Fruit fly (Drosophila melanogaster) whole organism, embryonic: ENCODE measurements around the gene CG13124.
A peak's percentile ranks its signal among the peaks of the same experiment; 100 is the strongest.

ENCODE experiments used
- ATbp ChIP-seq: fragments of 200-800 bp; sonication (Bioruptor generic); optimal IDR thresholded peaks from 2 replicates; lab custom pipeline; 2017; ENCODE audit warnings: missing biosample characterization, mild to moderate bottlenecking, missing genetic modification characterization, missing genetic modification reagents
- Bdp1 ChIP-seq: fragments of 200-800 bp; sonication (Bioruptor generic); optimal IDR thresholded peaks from 3 replicates; lab custom pipeline; 2016; ENCODE audit warnings: missing biosample characterization, missing genetic modification characterization
- CG11456 ChIP-seq: fragments of 200-800 bp; sonication (Bioruptor generic); IDR thresholded peaks from 3 replicates; pipeline ENCODE4 v1.3.6; 2022; ENCODE audit warnings: missing biosample characterization, missing genetic modification characterization
- CG11504 ChIP-seq: fragments of 200-800 bp; sonication (Bioruptor generic); optimal IDR thresholded peaks from 3 replicates; lab custom pipeline; 2019; ENCODE audit warnings: missing biosample characterization, mild to moderate bottlenecking, missing genetic modification characterization, moderate library complexity
- CG12942 ChIP-seq: fragments of 200-800 bp; sonication (Bioruptor generic); optimal IDR thresholded peaks from 3 replicates; lab custom pipeline; 2016; ENCODE audit warnings: missing biosample characterization, missing genetic modification characterization
- CG13296 ChIP-seq: fragments of 200-800 bp; sonication (Bioruptor generic); optimal IDR thresholded peaks from 3 replicates; lab custom pipeline; 2018; ENCODE audit warnings: missing biosample characterization, mild to moderate bottlenecking, missing genetic modification characterization
- CG13894 ChIP-seq: fragments of 200-800 bp; sonication (Bioruptor generic); optimal IDR thresholded peaks from 3 replicates; lab custom pipeline; 2018; ENCODE audit warnings: missing biosample characterization, mild to moderate bottlenecking, missing genetic modification characterization, moderate library complexity
- CG14014 ChIP-seq: fragments of 200-800 bp; sonication (Bioruptor generic); IDR thresholded peaks from 2 replicates; pipeline ENCODE4 v1.3.6; 2022; ENCODE audit warnings: missing biosample characterization, missing genetic modification characterization
- CG15696 ChIP-seq: fragments of 200-800 bp; sonication (Bioruptor generic); optimal IDR thresholded peaks from 2 replicates; lab custom pipeline; 2019; ENCODE audit warnings: missing biosample characterization, mild to moderate bottlenecking, missing genetic modification characterization, moderate library complexity
- CG1832 ChIP-seq: fragments of 200-800 bp; sonication (Bioruptor generic); optimal IDR thresholded peaks from 2 replicates; lab custom pipeline; 2017; ENCODE audit warnings: missing biosample characterization, mild to moderate bottlenecking, missing genetic modification characterization, inconsistent platforms
- CG32767 ChIP-seq: fragments of 200-800 bp; sonication (Bioruptor generic); IDR thresholded peaks from 2 replicates; pipeline ENCODE4 v1.3.6; 2022; ENCODE audit warnings: missing biosample characterization, missing genetic modification characterization
- CG4617 ChIP-seq: fragments of 200-800 bp; sonication (Bioruptor generic); optimal IDR thresholded peaks from 3 replicates; lab custom pipeline; 2016; ENCODE audit warnings: missing biosample characterization, missing genetic modification characterization, borderline replicate concordance
- CG4707 ChIP-seq: fragments of 200-800 bp; sonication (Bioruptor generic); optimal IDR thresholded peaks from 2 replicates; lab custom pipeline; 2018; ENCODE audit warnings: missing biosample characterization, mild to moderate bottlenecking, missing genetic modification characterization, moderate library complexity
- CG6854 ChIP-seq: fragments of 200-800 bp; sonication (Bioruptor generic); optimal IDR thresholded peaks from 3 replicates; lab custom pipeline; 2017; ENCODE audit warnings: missing biosample characterization, mild to moderate bottlenecking, missing genetic modification characterization
- CG8944 ChIP-seq: fragments of 200-800 bp; sonication (Bioruptor generic); optimal IDR thresholded peaks from 3 replicates; lab custom pipeline; 2016; ENCODE audit warnings: missing biosample characterization, missing genetic modification characterization
- CG9817 ChIP-seq: fragments of 200-800 bp; sonication (Bioruptor generic); optimal IDR thresholded peaks from 2 replicates; lab custom pipeline; 2018; ENCODE audit warnings: missing biosample characterization, mild to moderate bottlenecking, missing genetic modification characterization, moderate library complexity
- Deaf1 ChIP-seq: fragments of 200-800 bp; optimal IDR thresholded peaks from 3 replicates; lab custom pipeline; 2019; ENCODE audit warnings: missing biosample characterization, mild to moderate bottlenecking, missing genetic modification characterization, moderate library complexity
- Dfd ChIP-seq, 2 experiments: fragments of >200 bp; optimal IDR thresholded peaks; 2 replicates each; lab custom pipeline; 2017; ENCODE audit warnings: missing biosample characterization in 2 of 2, missing genetic modification characterization in 2 of 2
- Dip3 ChIP-seq: fragments of 200-800 bp; sonication (Bioruptor generic); optimal IDR thresholded peaks from 3 replicates; lab custom pipeline; 2016; ENCODE audit warnings: missing biosample characterization, missing genetic modification characterization
- Doc3 ChIP-seq: fragments of 200-800 bp; sonication (Bioruptor generic); IDR thresholded peaks from 3 replicates; pipeline ENCODE4 v1.3.6; 2022; ENCODE audit warnings: missing biosample characterization, missing genetic modification characterization; ENCODE audit not compliant: partially characterized antibody
- Elba2 ChIP-seq: fragments of 200-800 bp; sonication (Bioruptor generic); optimal IDR thresholded peaks from 3 replicates; lab custom pipeline; 2016; ENCODE audit warnings: missing biosample characterization, missing genetic modification characterization
- HLHmδ ChIP-seq: fragments of 200-800 bp; sonication (Bioruptor generic); optimal IDR thresholded peaks from 2 replicates; lab custom pipeline; 2018; ENCODE audit warnings: missing biosample characterization, mild to moderate bottlenecking, missing genetic modification characterization, moderate library complexity
- Hand ChIP-seq: fragments of 200-800 bp; sonication (Bioruptor generic); optimal IDR thresholded peaks from 2 replicates; lab custom pipeline; 2017; ENCODE audit warnings: mild to moderate bottlenecking, missing biosample characterization, missing genetic modification reagents, missing genetic modification characterization
- Hey ChIP-seq: fragments of 200-800 bp; sonication (Bioruptor generic); optimal IDR thresholded peaks from 3 replicates; lab custom pipeline; 2018; ENCODE audit warnings: missing biosample characterization, mild to moderate bottlenecking, missing genetic modification characterization
- Hsf ChIP-seq: fragments of 200-800 bp; sonication (Bioruptor generic); optimal IDR thresholded peaks from 3 replicates; lab custom pipeline; 2016; ENCODE audit warnings: missing biosample characterization, missing genetic modification characterization
- Med ChIP-seq: fragments of 200-800 bp; sonication (Bioruptor generic); peaks from one replicate; lab custom pipeline; 2016; ENCODE audit warnings: missing biosample characterization, missing genetic modification characterization, mild to moderate bottlenecking, inconsistent platforms, moderate library complexity
- PHDP ChIP-seq: fragments of 200-800 bp; sonication (Bioruptor generic); optimal IDR thresholded peaks from 3 replicates; lab custom pipeline; 2018; ENCODE audit warnings: missing biosample characterization, mild to moderate bottlenecking, missing genetic modification characterization, moderate library complexity
- Rx ChIP-seq: fragments of 200-800 bp; sonication (Bioruptor generic); IDR thresholded peaks from 2 replicates; pipeline ENCODE4 v1.3.6; 2022; ENCODE audit warnings: missing biosample characterization, missing genetic modification characterization
- Side ChIP-seq: fragments of 200-800 bp; sonication (Bioruptor generic); optimal IDR thresholded peaks from 2 replicates; lab custom pipeline; 2016; ENCODE audit warnings: missing biosample characterization, missing genetic modification characterization
- YL-1 ChIP-seq: fragments of 200-800 bp; sonication (Bioruptor generic); optimal IDR thresholded peaks from 3 replicates; lab custom pipeline; 2017; ENCODE audit warnings: missing biosample characterization, mild to moderate bottlenecking, missing genetic modification characterization
- cato ChIP-seq: fragments of 200-800 bp; sonication (Bioruptor generic); optimal IDR thresholded peaks from 2 replicates; lab custom pipeline; 2016; ENCODE audit warnings: missing biosample characterization, missing genetic modification characterization, borderline replicate concordance
- chif ChIP-seq, 2 experiments: fragments of 200-800 bp; sonication (Bioruptor generic); optimal IDR thresholded peaks; 3 replicates each; lab custom pipeline; 2016; ENCODE audit warnings: missing biosample characterization in 2 of 2, missing genetic modification characterization in 2 of 2
- ewg ChIP-seq: fragments of 200-800 bp; sonication (Bioruptor generic); optimal IDR thresholded peaks from 3 replicates; lab custom pipeline; 2017; ENCODE audit warnings: mild to moderate bottlenecking, missing biosample characterization, missing genetic modification reagents, missing genetic modification characterization
- ftz-f1 ChIP-seq: fragments of 200-800 bp; sonication (Bioruptor generic); optimal IDR thresholded peaks from 2 replicates; lab custom pipeline; 2016; ENCODE audit warnings: missing biosample characterization, missing genetic modification characterization
- gro ChIP-seq: fragments of 200-800 bp; sonication (Bioruptor generic); optimal IDR thresholded peaks from 2 replicates; lab custom pipeline; 2016; ENCODE audit warnings: missing biosample characterization, missing genetic modification characterization
- gsb-n ChIP-seq: fragments of 200-800 bp; sonication (Bioruptor generic); optimal IDR thresholded peaks from 3 replicates; lab custom pipeline; 2018; ENCODE audit warnings: missing biosample characterization, mild to moderate bottlenecking, missing genetic modification characterization
- gt ChIP-seq: fragments of 200-800 bp; sonication (Bioruptor generic); IDR thresholded peaks from 2 replicates; pipeline ENCODE4 v1.3.6; 2022; ENCODE audit warnings: missing biosample characterization, missing genetic modification characterization
- hb ChIP-seq: fragments of 200-800 bp; sonication (Bioruptor generic); IDR thresholded peaks from 3 replicates; pipeline ENCODE4 v1.3.6; 2022; ENCODE audit warnings: missing biosample characterization, missing genetic modification characterization; ENCODE audit not compliant: partially characterized antibody
- her ChIP-seq: fragments of 200-800 bp; sonication (Bioruptor generic); optimal IDR thresholded peaks from 2 replicates; lab custom pipeline; 2016; ENCODE audit warnings: missing biosample characterization, missing genetic modification characterization
- ind ChIP-seq: fragments of 200-800 bp; sonication (Bioruptor generic); optimal IDR thresholded peaks from 3 replicates; lab custom pipeline; 2016; ENCODE audit warnings: missing biosample characterization, missing genetic modification characterization
- jigr1 ChIP-seq: fragments of 200-800 bp; sonication (Bioruptor generic); IDR thresholded peaks from 3 replicates; pipeline ENCODE4 v1.3.6; 2022; ENCODE audit warnings: missing biosample characterization, missing genetic modification characterization
- jumu ChIP-seq: fragments of 200-800 bp; sonication (Bioruptor generic); optimal IDR thresholded peaks from 3 replicates; lab custom pipeline; 2016; ENCODE audit warnings: missing biosample characterization, missing genetic modification characterization
- mld ChIP-seq: fragments of 200-800 bp; sonication (Bioruptor generic); IDR thresholded peaks from 3 replicates; pipeline ENCODE4 v1.3.6; 2022; ENCODE audit warnings: missing biosample characterization, missing genetic modification characterization; ENCODE audit not compliant: partially characterized antibody
- nmo ChIP-seq: fragments of 200-800 bp; sonication (Bioruptor generic); optimal IDR thresholded peaks from 2 replicates; lab custom pipeline; 2018; ENCODE audit warnings: missing biosample characterization, mild to moderate bottlenecking, missing genetic modification characterization, moderate library complexity
- odd ChIP-seq: fragments of 200-800 bp; sonication (Bioruptor generic); optimal IDR thresholded peaks from 2 replicates; lab custom pipeline; 2017; ENCODE audit warnings: missing biosample characterization, mild to moderate bottlenecking, missing genetic modification characterization
- pfk ChIP-seq: fragments of 200-800 bp; sonication (Bioruptor generic); optimal IDR thresholded peaks from 2 replicates; lab custom pipeline; 2018; ENCODE audit warnings: missing biosample characterization, mild to moderate bottlenecking, missing genetic modification characterization, moderate library complexity
- pita ChIP-seq: fragments of 200-800 bp; sonication (Bioruptor generic); optimal IDR thresholded peaks from 2 replicates; lab custom pipeline; 2017; ENCODE audit warnings: missing biosample characterization, mild to moderate bottlenecking, missing genetic modification characterization
- sens-2 ChIP-seq: fragments of 200-800 bp; sonication (Bioruptor generic); IDR thresholded peaks from 2 replicates; pipeline ENCODE4 v1.3.6; 2022; ENCODE audit warnings: missing biosample characterization, missing genetic modification characterization
- sim ChIP-seq: fragments of 200-800 bp; sonication (Bioruptor generic); IDR thresholded peaks from 2 replicates; pipeline ENCODE4 v1.3.6; 2022; ENCODE audit warnings: missing biosample characterization, missing genetic modification characterization
- sob ChIP-seq: fragments of 200-800 bp; sonication (Bioruptor generic); IDR thresholded peaks from 2 replicates; pipeline ENCODE4 v1.3.6; 2022; ENCODE audit warnings: missing biosample characterization, missing genetic modification characterization
- vfl ChIP-seq: fragments of 200-800 bp; sonication (Bioruptor generic); optimal IDR thresholded peaks from 2 replicates; lab custom pipeline; 2016; ENCODE audit warnings: missing biosample characterization, missing genetic modification characterization

CG13124 gene

DNA sequence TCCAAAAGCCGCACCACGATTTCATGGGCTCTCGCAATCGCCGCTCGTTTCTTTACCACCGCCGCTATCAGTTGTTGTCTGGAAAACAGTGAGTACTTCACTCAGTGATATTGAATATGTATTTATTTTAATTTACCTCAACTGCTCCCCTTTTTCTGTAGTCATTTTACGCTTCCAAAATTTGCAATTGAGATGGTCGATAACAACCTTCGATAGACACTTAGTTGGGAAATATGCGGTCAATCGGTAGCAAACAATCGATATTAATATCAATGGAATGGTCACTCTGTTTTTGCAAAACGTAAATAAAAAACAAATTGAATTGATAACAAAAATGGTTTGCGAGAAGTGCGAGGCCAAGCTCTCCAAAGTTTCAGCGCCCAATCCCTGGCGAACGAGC lies 17.9 kb downstream of the CG13124 start, which contains the start of the genes CG34183 and CG4537 (continued):
- TF ChIP-seq pfk (GFP tag; lab: Kevin White, UChicago): no peak
- no peak for TF ChIP-seq ATbp (GFP tag; lab: Kevin White, UChicago)
- no peak for TF ChIP-seq PHDP
- TF ChIP-seq hb (GFP tag; lab: Robert Waterston, UW): peak; percentile 78; the same call in 2 of the 3 replicates
- no peak for TF ChIP-seq gsb-n (tag; lab: Kevin White, UChicago)
- TF ChIP-seq jigr1 (GFP tag; lab: Robert Waterston, UW): no peak
- TF ChIP-seq CG13894: no peak
- TF ChIP-seq vfl (GFP tag; lab: Kevin White, UChicago): no peak
- TF ChIP-seq ftz-f1 (GFP tag; lab: Kevin White, UChicago): no peak
- TF ChIP-seq CG13296 (GFP tag; lab: Kevin White, UChicago): no peak
- no peak for TF ChIP-seq gt (GFP tag; lab: Robert Waterston, UW)
- no peak for TF ChIP-seq CG9817 (tag; lab: Kevin White, UChicago)
- TF ChIP-seq CG8944 (GFP tag; lab: Kevin White, UChicago): no peak
- TF ChIP-seq gro (GFP tag; lab: Kevin White, UChicago): no peak
- peak; percentile 60; the same call in 2 of the 3 replicates for TF ChIP-seq mld (GFP tag; lab: Robert Waterston, UW)
- TF ChIP-seq sim (GFP tag; lab: Robert Waterston, UW): no peak
- peak; percentile 67 for TF ChIP-seq YL-1
- peak; percentile 90 for TF ChIP-seq Doc3 (GFP tag; lab: Robert Waterston, UW)
- no peak for TF ChIP-seq Dip3 (GFP tag; lab: Kevin White, UChicago)
- TF ChIP-seq CG11504 (tag; lab: Kevin White, UChicago): no peak
- TF ChIP-seq jumu (GFP tag; lab: Kevin White, UChicago): no peak
- no peak for TF ChIP-seq CG32767 (GFP tag; lab: Robert Waterston, UW)
- TF ChIP-seq Bdp1: no peak
- TF ChIP-seq CG4617 (GFP tag; lab: Kevin White, UChicago): peak; percentile 36
- no peak for TF ChIP-seq ind (GFP tag; lab: Kevin White, UChicago)
- TF ChIP-seq chif (GFP tag; optimal IDR thresholded peaks at IDR 0.05; lab: Kevin White, UChicago): no peak
- TF ChIP-seq Deaf1 (tag; lab: Kevin White, UChicago): no peak
- TF ChIP-seq ewg (GFP tag; lab: Kevin White, UChicago): no peak
- TF ChIP-seq nmo (GFP tag; lab: Kevin White, UChicago): peak; percentile 13
- TF ChIP-seq CG6854 (GFP tag; lab: Kevin White, UChicago): no peak
- TF ChIP-seq Dfd (GFP tag; optimal IDR thresholded peaks at IDR 0.05; lab: Kevin White, UChicago): no peak
- no peak for TF ChIP-seq CG11456
- TF ChIP-seq Hand: no peak
- no peak for TF ChIP-seq Rx
- no peak for TF ChIP-seq sob (GFP tag; lab: Robert Waterston, UW)
- no peak for TF ChIP-seq sens-2 (GFP tag; lab: Robert Waterston, UW)
- no peak for TF ChIP-seq pita (GFP tag; lab: Kevin White, UChicago)
- TF ChIP-seq odd (GFP tag; lab: Kevin White, UChicago): no peak
- no peak for TF ChIP-seq Side (GFP tag; lab: Kevin White, UChicago)
- no peak for TF ChIP-seq CG12942 (GFP tag; lab: Kevin White, UChicago)
- TF ChIP-seq Hsf (GFP tag; lab: Kevin White, UChicago): no peak
- TF ChIP-seq Hey (tag; lab: Kevin White, UChicago): no peak
- TF ChIP-seq CG1832 (GFP tag; lab: Kevin White, UChicago): no peak
- TF ChIP-seq CG15696 (tag; lab: Kevin White, UChicago): no peak
- no peak for TF ChIP-seq cato
- TF ChIP-seq HLHmδ (GFP tag; lab: Kevin White, UChicago): no peak
- TF ChIP-seq Elba2 (GFP tag; lab: Kevin White, UChicago): no peak
- TF ChIP-seq Med (GFP tag; lab: Kevin White, UChicago): no peak
- peak; percentile 3 for TF ChIP-seq her (GFP tag; lab: Kevin White, UChicago)
- no peak for TF ChIP-seq CG14014 (GFP tag; lab: Robert Waterston, UW)
- TF ChIP-seq CG4707 (GFP tag; lab: Kevin White, UChicago): no peak
